Worm (Caenorhabditis elegans): ENCODE data around the gene R02F2.8.

- TF ChIP-seq fkh-10 (GFP tag; optimal IDR thresholded peaks at IDR 0.05) (no peak), fos-1 (tag; optimal IDR thresholded peaks at IDR 0.05) (no peak), tbx-2 (tag; optimal IDR thresholded peaks at IDR 0.05) (no peak), lin-15B (tag; optimal IDR thresholded peaks at IDR 0.05) (no peak), ztf-4 (tag; optimal IDR thresholded peaks at IDR 0.05) (no peak), elt-2 (tag; optimal IDR thresholded peaks at IDR 0.05) (no peak), nfya-1 (tag; optimal IDR thresholded peaks at IDR 0.05; ENCODE audit: insufficient read depth) (no peak), unc-39 (tag; optimal IDR thresholded peaks at IDR 0.05) (no peak), aly-2 (tag; optimal IDR thresholded peaks at IDR 0.05) (no peak), nhr-237 (tag; optimal IDR thresholded peaks at IDR 0.05) (no peak), ztf-11 (tag; optimal IDR thresholded peaks at IDR 0.05) (no peak), zag-1 (tag; optimal IDR thresholded peaks at IDR 0.05) (no peak), lin-39 (tag; optimal IDR thresholded peaks at IDR 0.05) (no peak), pha-4 (tag; optimal IDR thresholded peaks at IDR 0.05) (no peak)
Measured at ce11 chrIII:5478824-5479368, 16.2 kb downstream of the R02F2.8 start, which contains the start of the genes R02F2.6 and R02F2.5.
